Worm (Caenorhabditis elegans): ENCODE data around the gene gpb-1.
"Not testable (repeated sequence)": the region's sequence is repeated elsewhere in the genome, so short reads cannot be mapped to it uniquely, and the experiment has no call there.

gpb-1 gene

ce11 chrII:11695945-11696270 lies 52.5 kb downstream of the gpb-1 start, which contains the start of gene xpf-1:
xpf-1 (plus strand) TSS chrII:11696171.
- no peak for TF ChIP-seq tbx-37 (GFP tag; conservative IDR thresholded peaks at IDR 0.05)
- no peak for TF ChIP-seq sea-1 (GFP tag; conservative IDR thresholded peaks at IDR 0.05)
- no peak for TF ChIP-seq scrt-1 (GFP tag; IDR thresholded peaks at IDR 0.05)
- no peak for TF ChIP-seq hmbx-1 (tag; optimal IDR thresholded peaks at IDR 0.05)
- TF ChIP-seq ceh-13 (GFP tag; optimal IDR thresholded peaks at IDR 0.05), result no peak
- no peak for TF ChIP-seq hmg-4 (GFP tag; optimal IDR thresholded peaks at IDR 0.05)
- no peak for TF ChIP-seq flt-1 (GFP tag; IDR thresholded peaks at IDR 0.05)
- no peak for TF ChIP-seq tra-4 (tag; optimal IDR thresholded peaks at IDR 0.05)

ce11 chrII:11695161-11695944 lies 53.1 kb downstream of the gpb-1 start, which contains the start of gene tars-1:
tars-1 (minus strand) TSS chrII:11695657.
- not testable (repeated sequence) for TF ChIP-seq F13C5.2 (tag; optimal IDR thresholded peaks at IDR 0.05); tra-4 (tag; optimal IDR thresholded peaks at IDR 0.05); pes-1 (GFP tag; IDR thresholded peaks at IDR 0.05)

- TF ChIP-seq F13C5.2 (tag; optimal IDR thresholded peaks at IDR 0.05), result peak; percentile 65
- TF ChIP-seq pes-1 (GFP tag; IDR thresholded peaks at IDR 0.05), result peak; percentile 32; the same call in 1 of the 2 replicates
- no peak for TF ChIP-seq sea-1 (GFP tag; conservative IDR thresholded peaks at IDR 0.05)
- no peak for TF ChIP-seq flt-1 (GFP tag; IDR thresholded peaks at IDR 0.05)
- TF ChIP-seq tbx-11 (GFP tag; IDR thresholded peaks at IDR 0.05), result no peak
- no peak for TF ChIP-seq ama-1 (optimal IDR thresholded peaks at IDR 0.05)
Observed at ce11 chrII:11694432-11694831, 54.0 kb downstream of the gpb-1 start.

Data from whole organism, early embryonic.